Fruit fly (Drosophila melanogaster): ENCODE measurements around the gene Skel.

Skel gene

DNA sequence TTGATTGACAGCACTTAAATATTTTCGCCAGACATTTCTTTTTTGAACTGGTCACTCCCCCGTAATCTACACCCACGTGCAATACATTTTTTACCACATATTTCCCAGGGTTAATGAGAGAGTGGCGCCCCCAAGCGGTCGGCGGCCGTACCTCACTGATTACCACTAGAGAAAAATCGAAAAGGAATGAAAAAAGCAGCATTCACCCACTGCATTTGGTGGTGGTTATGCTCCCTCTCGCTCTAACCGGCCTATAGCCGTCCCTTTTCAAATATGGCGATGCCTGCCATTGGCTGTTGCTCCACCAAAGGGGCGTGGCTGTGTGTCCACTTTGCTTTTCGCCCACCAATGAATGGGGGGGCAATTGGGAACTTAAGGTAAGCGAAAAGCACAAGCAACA, 21.8 kb upstream of the Skel start (continued):
- TF ChIP-seq CG12391 (tag; optimal IDR thresholded peaks at IDR 0.05) (peak; percentile 31), slp2 (GFP tag; optimal IDR thresholded peaks at IDR 0.05) (peak; percentile 14), cad (GFP tag; optimal IDR thresholded peaks at IDR 0.05) (no peak), cg (GFP tag; optimal IDR thresholded peaks at IDR 0.05) (peak; percentile 29), Mes4 (GFP tag; optimal IDR thresholded peaks at IDR 0.05) (peak; percentile 60), sim (GFP tag; IDR thresholded peaks at IDR 0.05) (peak; percentile 51; the same call in 1 of the 2 replicates), CG4730 (GFP tag; IDR thresholded peaks at IDR 0.05) (peak; percentile 50; the same call in 1 of the 2 replicates), CG8478 (optimal IDR thresholded peaks at IDR 0.05) (peak; percentile 87), ac (GFP tag; optimal IDR thresholded peaks at IDR 0.05) (peak; percentile 54), CG11695 (GFP tag; IDR thresholded peaks at IDR 0.05) (peak; percentile 41; the same call in 1 of the 3 replicates), schlank (tag; optimal IDR thresholded peaks at IDR 0.05) (no peak), chn (GFP tag; optimal IDR thresholded peaks at IDR 0.05) (peak; percentile 67), HLH4C (GFP tag; IDR thresholded peaks at IDR 0.05; ENCODE audit: partially characterized antibody) (no peak), CG2875 (GFP tag; optimal IDR thresholded peaks at IDR 0.05) (peak; percentile 75), bab2 (GFP tag; optimal IDR thresholded peaks at IDR 0.05) (no peak), bbx (GFP tag; IDR thresholded peaks at IDR 0.05; ENCODE audit: partially characterized antibody) (peak; percentile 43), tio (GFP tag; optimal IDR thresholded peaks at IDR 0.05) (no peak), CG10431 (GFP tag; optimal IDR thresholded peaks at IDR 0.05) (peak; percentile 76), CG1792 (GFP tag; optimal IDR thresholded peaks at IDR 0.05) (no peak), CG1233 (GFP tag; optimal IDR thresholded peaks at IDR 0.05) (peak; percentile 68), CG2889 (GFP tag; IDR thresholded peaks at IDR 0.05) (no peak), mam (GFP tag; optimal IDR thresholded peaks at IDR 0.05) (no peak), peb (GFP tag; IDR thresholded peaks at IDR 0.05) (0 out of 2 replicates have a peak, but pooled peaks have one; percentile 14), jing (GFP tag; optimal IDR thresholded peaks at IDR 0.05) (peak; percentile 81), ash1 (GFP tag; optimal IDR thresholded peaks at IDR 0.05) (peak; percentile 88), TFAM (GFP tag; optimal IDR thresholded peaks at IDR 0.05) (peak; percentile 16), CG3847 (GFP tag; IDR thresholded peaks at IDR 0.05) (peak; percentile 50), Awh (GFP tag; IDR thresholded peaks at IDR 0.05) (peak; percentile 79), cwo (GFP tag; optimal IDR thresholded peaks at IDR 0.05) (peak; percentile 23), sr (GFP tag; IDR thresholded peaks at IDR 0.05) (peak; percentile 90), repo (GFP tag; optimal IDR thresholded peaks at IDR 0.05) (peak; percentile 59), CG12744 (GFP tag; optimal IDR thresholded peaks at IDR 0.05) (no peak), unpg (GFP tag; optimal IDR thresholded peaks at IDR 0.05) (peak; percentile 68), CG10462 (GFP tag; optimal IDR thresholded peaks at IDR 0.05) (no peak), Fer2 (tag; optimal IDR thresholded peaks at IDR 0.05) (peak; percentile 30), CG17568 (GFP tag; optimal IDR thresholded peaks at IDR 0.05) (peak; percentile 16), gsb-n (tag; optimal IDR thresholded peaks at IDR 0.05) (peak; percentile 58), bcd (GFP tag; optimal IDR thresholded peaks at IDR 0.05) (peak; percentile 38), Fer1 (GFP tag; optimal IDR thresholded peaks at IDR 0.05) (no peak), CG10959 (GFP tag; IDR thresholded peaks at IDR 0.05) (peak; percentile 33; the same call in 1 of the 2 replicates), CG11398 (GFP tag; optimal IDR thresholded peaks at IDR 0.05) (peak; percentile 42), CG11696 (GFP tag; IDR thresholded peaks at IDR 0.05) (no peak), CG32767 (GFP tag; IDR thresholded peaks at IDR 0.05) (0 out of 2 replicates have a peak, but pooled peaks have one; percentile 49), otp (GFP tag; IDR thresholded peaks at IDR 0.05) (peak; percentile 77; the same call in 2 of the 3 replicates), Hr51 (GFP tag; optimal IDR thresholded peaks at IDR 0.05) (peak in 1 of 2 experiments; percentile 42), rib (GFP tag; IDR thresholded peaks at IDR 0.05) (0 out of 2 replicates have a peak, but pooled peaks have one; percentile 57), fu2 (GFP tag; optimal IDR thresholded peaks at IDR 0.05) (no peak), CG10267 (tag; optimal IDR thresholded peaks at IDR 0.05) (peak; percentile 34), HLH3B (GFP tag; IDR thresholded peaks at IDR 0.05) (peak; percentile 49; the same call in 1 of the 2 replicates), ci (GFP tag; IDR thresholded peaks at IDR 0.05) (peak; percentile 90), HLH54F (GFP tag; optimal IDR thresholded peaks at IDR 0.05) (no peak)

All from whole organism, embryonic.